Fruit fly (Drosophila melanogaster) whole organism, embryonic: Measurements from ENCODE around the gene CG17801.
A peak's percentile ranks its signal among the peaks of the same experiment; 100 is the strongest.

Experiments
- Blimp-1 ChIP-seq: fragments of 200-800 bp; sonication (Bioruptor generic); optimal IDR thresholded peaks from 3 replicates; lab custom pipeline; 2018; ENCODE audit warnings: missing biosample characterization, missing genetic modification characterization, mild to moderate bottlenecking, moderate library complexity, missing genetic modification reagents
- CG10267 ChIP-seq: fragments of 200-800 bp; sonication (Bioruptor generic); optimal IDR thresholded peaks from 2 replicates; lab custom pipeline; 2018; ENCODE audit warnings: missing biosample characterization, mild to moderate bottlenecking, missing genetic modification characterization, moderate library complexity
- CG10274 ChIP-seq: fragments of 200-800 bp; sonication (Bioruptor generic); optimal IDR thresholded peaks from 3 replicates; lab custom pipeline; 2017; ENCODE audit warnings: missing biosample characterization, mild to moderate bottlenecking, missing genetic modification characterization
- CG10979 ChIP-seq: fragments of 200-800 bp; sonication (Bioruptor generic); optimal IDR thresholded peaks from 2 replicates; lab custom pipeline; 2018; ENCODE audit warnings: missing biosample characterization, mild to moderate bottlenecking, missing genetic modification characterization, moderate library complexity
- CG11723 ChIP-seq: fragments of 200-800 bp; sonication (Bioruptor generic); optimal IDR thresholded peaks from 2 replicates; lab custom pipeline; 2017; ENCODE audit warnings: missing biosample characterization, mild to moderate bottlenecking, missing genetic modification characterization
- CG12236 ChIP-seq: fragments of 200-800 bp; sonication (Bioruptor generic); optimal IDR thresholded peaks from 2 replicates; lab custom pipeline; 2016; ENCODE audit warnings: missing biosample characterization, missing genetic modification characterization
- CG13424 ChIP-seq: fragments of 200-800 bp; sonication (Bioruptor generic); optimal IDR thresholded peaks from 2 replicates; lab custom pipeline; 2019; ENCODE audit warnings: missing biosample characterization, mild to moderate bottlenecking, missing genetic modification characterization, moderate library complexity
- CG14710 ChIP-seq: fragments of 200-800 bp; sonication (Bioruptor generic); optimal IDR thresholded peaks from 3 replicates; lab custom pipeline; 2019; ENCODE audit warnings: missing biosample characterization, mild to moderate bottlenecking, missing genetic modification characterization, moderate library complexity
- CG15011 ChIP-seq: fragments of 200-800 bp; sonication (Bioruptor generic); optimal IDR thresholded peaks from 3 replicates; lab custom pipeline; 2018; ENCODE audit warnings: missing biosample characterization, mild to moderate bottlenecking, missing genetic modification characterization
- CG15696 ChIP-seq: fragments of 200-800 bp; sonication (Bioruptor generic); optimal IDR thresholded peaks from 2 replicates; lab custom pipeline; 2019; ENCODE audit warnings: missing biosample characterization, mild to moderate bottlenecking, missing genetic modification characterization, moderate library complexity
- CG18262 ChIP-seq: fragments of 200-800 bp; optimal IDR thresholded peaks from 3 replicates; lab custom pipeline; 2019; ENCODE audit warnings: missing biosample characterization, mild to moderate bottlenecking, missing genetic modification characterization, moderate library complexity
- CG2129 ChIP-seq: fragments of 200-800 bp; sonication (Bioruptor generic); IDR thresholded peaks from 2 replicates; pipeline ENCODE4 v1.3.6; 2022; ENCODE audit warnings: missing biosample characterization, missing genetic modification characterization; ENCODE audit not compliant: partially characterized antibody
- CG2199 ChIP-seq: fragments of 200-800 bp; sonication (Bioruptor generic); IDR thresholded peaks from 3 replicates; pipeline ENCODE4 v1.3.6; 2022; ENCODE audit warnings: missing biosample characterization, missing genetic modification characterization
- CG2202 ChIP-seq: fragments of 200-800 bp; sonication (Bioruptor generic); optimal IDR thresholded peaks from 2 replicates; lab custom pipeline; 2018; ENCODE audit warnings: missing biosample characterization, mild to moderate bottlenecking, missing genetic modification characterization
- CG2712 ChIP-seq: fragments of 200-800 bp; optimal IDR thresholded peaks from 3 replicates; lab custom pipeline; 2019; ENCODE audit warnings: missing biosample characterization, mild to moderate bottlenecking, missing genetic modification characterization, moderate library complexity
- CG4404 ChIP-seq: fragments of 200-800 bp; sonication (Bioruptor generic); IDR thresholded peaks from 2 replicates; pipeline ENCODE4 v1.3.6; 2022; ENCODE audit warnings: missing biosample characterization, missing genetic modification characterization
- CG4854 ChIP-seq: fragments of 200-800 bp; sonication (Bioruptor generic); optimal IDR thresholded peaks from 2 replicates; lab custom pipeline; 2016; ENCODE audit warnings: missing biosample characterization, missing genetic modification characterization, inconsistent platforms
- CG6175 ChIP-seq: fragments of 200-800 bp; sonication (Bioruptor generic); IDR thresholded peaks from 3 replicates; pipeline ENCODE4 v1.3.6; 2022; ENCODE audit warnings: missing biosample characterization, missing genetic modification characterization
- CG9727 ChIP-seq: fragments of 200-800 bp; sonication (Bioruptor generic); optimal IDR thresholded peaks from 3 replicates; lab custom pipeline; 2017; ENCODE audit warnings: missing biosample characterization, mild to moderate bottlenecking, missing genetic modification characterization
- CG9797 ChIP-seq: fragments of 200-800 bp; sonication (Bioruptor generic); optimal IDR thresholded peaks from 3 replicates; lab custom pipeline; 2018; ENCODE audit warnings: missing biosample characterization, mild to moderate bottlenecking, missing genetic modification characterization
- Chrac-16 ChIP-seq: fragments of 200-800 bp; sonication (Bioruptor generic); optimal IDR thresholded peaks from 3 replicates; lab custom pipeline; 2016; ENCODE audit warnings: missing biosample characterization, missing genetic modification characterization
- Dek ChIP-seq: fragments of 200-800 bp; sonication (Bioruptor generic); optimal IDR thresholded peaks from 3 replicates; lab custom pipeline; 2019; ENCODE audit warnings: missing biosample characterization, mild to moderate bottlenecking, missing genetic modification characterization, moderate library complexity
- Dfd ChIP-seq, 2 experiments: fragments of >200 bp; optimal IDR thresholded peaks; 2 replicates each; lab custom pipeline; 2017; ENCODE audit warnings: missing biosample characterization in 2 of 2, missing genetic modification characterization in 2 of 2
- Ets65A ChIP-seq: fragments of 200-800 bp; sonication (Bioruptor generic); peaks from one replicate; lab custom pipeline; 2016; ENCODE audit warnings: missing biosample characterization, missing genetic modification characterization
- PHDP ChIP-seq: fragments of 200-800 bp; sonication (Bioruptor generic); optimal IDR thresholded peaks from 3 replicates; lab custom pipeline; 2018; ENCODE audit warnings: missing biosample characterization, mild to moderate bottlenecking, missing genetic modification characterization, moderate library complexity
- ase ChIP-seq: fragments of 200-800 bp; sonication (Bioruptor generic); IDR thresholded peaks from 3 replicates; pipeline ENCODE4 v1.3.6; 2022; ENCODE audit warnings: missing biosample characterization, missing genetic modification characterization
- cad ChIP-seq: fragments of >200 bp; optimal IDR thresholded peaks from 2 replicates; lab custom pipeline; 2017; ENCODE audit warnings: missing biosample characterization, missing genetic modification characterization
- corto ChIP-seq: fragments of 200-800 bp; sonication (Bioruptor generic); optimal IDR thresholded peaks from 2 replicates; lab custom pipeline; 2016; ENCODE audit warnings: missing biosample characterization, mild to moderate bottlenecking, missing genetic modification characterization, moderate library complexity
- dmrt11E ChIP-seq: fragments of 200-800 bp; sonication (Bioruptor generic); optimal IDR thresholded peaks from 3 replicates; lab custom pipeline; 2018; ENCODE audit warnings: missing biosample characterization, mild to moderate bottlenecking, missing genetic modification characterization, moderate library complexity
- esg ChIP-seq: fragments of 200-800 bp; sonication (Bioruptor generic); conservative IDR thresholded peaks from 2 replicates; pipeline ENCODE4 v1.3.6; 2022; ENCODE audit warnings: missing biosample characterization, missing genetic modification characterization
- eve ChIP-seq, 2 experiments: fragments of >200 bp; optimal IDR thresholded peaks; 2 replicates each; lab custom pipeline; 2017; ENCODE audit warnings: missing biosample characterization in 2 of 2, missing genetic modification characterization in 2 of 2
- grn ChIP-seq: fragments of 200-800 bp; sonication (Bioruptor generic); optimal IDR thresholded peaks from 3 replicates; lab custom pipeline; 2017; ENCODE audit warnings: missing biosample characterization, missing genetic modification characterization
- ken ChIP-seq: fragments of 200-800 bp; sonication (Bioruptor generic); IDR thresholded peaks from 3 replicates; pipeline ENCODE4 v1.3.6; 2022; ENCODE audit warnings: missing biosample characterization, missing genetic modification characterization
- lbe ChIP-seq: fragments of 200-800 bp; sonication (Bioruptor generic); optimal IDR thresholded peaks from 2 replicates; lab custom pipeline; 2016; ENCODE audit warnings: missing biosample characterization, mild to moderate bottlenecking, missing genetic modification characterization
- lola ChIP-seq, 3 experiments: fragments of >200 bp in 2 of 3; fragments of 200-800 bp in 1 of 3; sonication (Bioruptor generic) in 1 of 3; optimal IDR thresholded peaks; 2 replicates each; lab custom pipeline; 2017 to 2019; ENCODE audit warnings: missing biosample characterization in 3 of 3, missing genetic modification characterization in 3 of 3, mild to moderate bottlenecking in 1 of 3, moderate library complexity in 1 of 3
- onecut ChIP-seq: fragments of 200-800 bp; sonication (Bioruptor generic); IDR thresholded peaks from 2 replicates; pipeline ENCODE4 v1.3.6; 2022; ENCODE audit warnings: missing biosample characterization, missing genetic modification characterization
- pita ChIP-seq: fragments of 200-800 bp; sonication (Bioruptor generic); optimal IDR thresholded peaks from 2 replicates; lab custom pipeline; 2017; ENCODE audit warnings: missing biosample characterization, mild to moderate bottlenecking, missing genetic modification characterization
- prd ChIP-seq, 3 experiments: fragments of >200 bp in 2 of 3; fragments of 200-800 bp in 1 of 3; sonication (Bioruptor generic) in 1 of 3; optimal IDR thresholded peaks in 2 of 3; IDR thresholded peaks in 1 of 3; 2 replicates in 2 of 3; 3 replicates in 1 of 3; pipeline versions ENCODE4 v1.3.6 to Lab custom; 2017 to 2022; ENCODE audit warnings: missing biosample characterization in 1 of 3, missing genetic modification characterization in 1 of 3
- pros ChIP-seq: fragments of 200-800 bp; sonication (Bioruptor generic); optimal IDR thresholded peaks from 3 replicates; lab custom pipeline; 2019; ENCODE audit warnings: missing biosample characterization, mild to moderate bottlenecking, missing genetic modification characterization, moderate library complexity
- ranshi ChIP-seq: fragments of 200-800 bp; sonication (Bioruptor generic); IDR thresholded peaks from 2 replicates; pipeline ENCODE4 v1.3.6; 2022; ENCODE audit warnings: missing biosample characterization, missing genetic modification characterization
- ttk ChIP-seq: fragments of 200-800 bp; sonication (Bioruptor generic); IDR thresholded peaks from 2 replicates; pipeline ENCODE4 v2.1.2; 2022; ENCODE audit warnings: missing biosample characterization, missing genetic modification characterization
- twi ChIP-seq: fragments of 200-800 bp; optimal IDR thresholded peaks from 2 replicates; lab custom pipeline; 2019; ENCODE audit warnings: missing biosample characterization, mild to moderate bottlenecking, missing genetic modification characterization, moderate library complexity
- unpg ChIP-seq: fragments of 200-800 bp; sonication (Bioruptor generic); optimal IDR thresholded peaks from 3 replicates; lab custom pipeline; 2018; ENCODE audit warnings: missing biosample characterization, mild to moderate bottlenecking, missing genetic modification characterization, moderate library complexity
- usp ChIP-seq: fragments of >200 bp; optimal IDR thresholded peaks from 2 replicates; lab custom pipeline; 2017; ENCODE audit warnings: missing biosample characterization, missing genetic modification characterization
- yki ChIP-seq: fragments of >200 bp; optimal IDR thresholded peaks from 3 replicates; lab custom pipeline; 2018
- zen ChIP-seq: fragments of 200-800 bp; sonication (Bioruptor generic); optimal IDR thresholded peaks from 3 replicates; lab custom pipeline; 2018; ENCODE audit warnings: missing biosample characterization, mild to moderate bottlenecking, missing genetic modification characterization, moderate library complexity
- zen2 ChIP-seq: fragments of 200-800 bp; sonication (Bioruptor generic); IDR thresholded peaks from 3 replicates; pipeline ENCODE4 v1.3.6; 2022; ENCODE audit warnings: missing biosample characterization, missing genetic modification characterization; ENCODE audit not compliant: partially characterized antibody
- zf30C ChIP-seq: fragments of 200-800 bp; sonication (Bioruptor generic); optimal IDR thresholded peaks from 3 replicates; lab custom pipeline; 2018; ENCODE audit warnings: missing biosample characterization, mild to moderate bottlenecking, missing genetic modification characterization

Gene CG17801

dm6 chr3R:17827038-17827616 lies 20.2 kb upstream of the CG17801 start (continued):
- TF ChIP-seq yki (lab: Kevin White, UChicago), result no peak
- no peak for TF ChIP-seq ranshi
- TF ChIP-seq Dek (tag; lab: Kevin White, UChicago), result no peak
- TF ChIP-seq eve (GFP tag; optimal IDR thresholded peaks at IDR 0.05; lab: Kevin White, UChicago), result no peak
- TF ChIP-seq CG2199 (GFP tag; lab: Robert Waterston, UW), result peak; percentile 84; the same call in 2 of the 3 replicates
- no peak for TF ChIP-seq zen2
- TF ChIP-seq Ets65A (GFP tag; lab: Kevin White, UChicago), result peak; percentile 69
- TF ChIP-seq CG9797 (GFP tag; lab: Kevin White, UChicago), result no peak
- TF ChIP-seq CG15011, result no peak
- TF ChIP-seq CG6175, result no peak
- no peak for TF ChIP-seq CG2129 (GFP tag; lab: Robert Waterston, UW)
- no peak for TF ChIP-seq esg (GFP tag; lab: Robert Waterston, UW)
- TF ChIP-seq Dfd (GFP tag; optimal IDR thresholded peaks at IDR 0.05; lab: Kevin White, UChicago), result no peak
- no peak for TF ChIP-seq CG15696
- TF ChIP-seq ase (GFP tag; lab: Robert Waterston, UW), result no peak
- no peak for TF ChIP-seq CG10274 (GFP tag; lab: Kevin White, UChicago)
- peak; percentile 55; the same call in 1 of the 2 replicates for TF ChIP-seq onecut (GFP tag; lab: Robert Waterston, UW)
- TF ChIP-seq ken (GFP tag; lab: Robert Waterston, UW), result no peak
- TF ChIP-seq usp (GFP tag; lab: Kevin White, UChicago), result no peak
- TF ChIP-seq CG2202 (tag; lab: Kevin White, UChicago), result no peak
- no peak for TF ChIP-seq PHDP
- TF ChIP-seq CG12236 (GFP tag; lab: Kevin White, UChicago), result no peak

dm6 chr3R:17825806-17826583 lies 19.1 kb upstream of the CG17801 start:
- TF ChIP-seq zf30C (GFP tag; lab: Kevin White, UChicago) (peak; percentile 78), CG18262 (tag; lab: Kevin White, UChicago) (peak; percentile 17), lola (GFP tag; optimal IDR thresholded peaks at IDR 0.05; lab: Kevin White, UChicago) (peak in 1 of 3 experiments; percentile 9), zen (peak; percentile 96), CG9727 (GFP tag; lab: Kevin White, UChicago) (peak; percentile 40), grn (GFP tag; lab: Kevin White, UChicago) (peak; percentile 22), twi (tag; lab: Kevin White, UChicago) (peak; percentile 27), ttk (no peak), CG10267 (tag; lab: Kevin White, UChicago) (peak; percentile 11), Chrac-16 (GFP tag; lab: Kevin White, UChicago) (no peak), Blimp-1 (no peak), lbe (peak; percentile 14), prd (optimal IDR thresholded peaks at IDR 0.05; lab: Kevin White, UChicago) (no peak), prd (GFP tag; IDR thresholded peaks at IDR 0.05; lab: Robert Waterston, UW) (peak; percentile 17; the same call in 2 of the 3 replicates), corto (peak; percentile 28), CG10979 (tag; lab: Kevin White, UChicago) (peak; percentile 21), CG4854 (no peak), CG2712 (peak; percentile 14), unpg (GFP tag; lab: Kevin White, UChicago) (no peak), pros (GFP tag; lab: Kevin White, UChicago) (peak; percentile 87), CG14710 (tag; lab: Kevin White, UChicago) (peak; percentile 4), dmrt11E (tag; lab: Kevin White, UChicago) (peak; percentile 12), CG15696 (peak; percentile 68), pita (GFP tag; lab: Kevin White, UChicago) (no peak), CG11723 (GFP tag; lab: Kevin White, UChicago) (no peak), CG4404 (GFP tag; lab: Robert Waterston, UW) (peak; percentile 42; the same call in 1 of the 2 replicates), CG13424 (tag; lab: Kevin White, UChicago) (no peak), cad (GFP tag; lab: Kevin White, UChicago) (peak; percentile 73)
